Fruit fly (Drosophila melanogaster): ENCODE data around the gene CG13360.

Gene CG13360

dm6 chrX:767928-768327 is 22.0 kb downstream of the CG13360 start:
- TF ChIP-seq Snoo (tag; optimal IDR thresholded peaks at IDR 0.05): peak; percentile 61
- no peak for TF ChIP-seq CG17806 (tag; optimal IDR thresholded peaks at IDR 0.05)
- TF ChIP-seq CG8301 (tag; optimal IDR thresholded peaks at IDR 0.05): no peak
- TF ChIP-seq CG34367 (tag; optimal IDR thresholded peaks at IDR 0.05): peak; percentile 44
- peak; percentile 71 for TF ChIP-seq Pif1B (GFP tag; optimal IDR thresholded peaks at IDR 0.05)
- no peak for TF ChIP-seq CG32121 (GFP tag; IDR thresholded peaks at IDR 0.05)
- TF ChIP-seq CG8159 (tag; optimal IDR thresholded peaks at IDR 0.05): peak; percentile 47
- TF ChIP-seq Pif1A (GFP tag; optimal IDR thresholded peaks at IDR 0.05): peak; percentile 60
- TF ChIP-seq CG10348 (GFP tag; IDR thresholded peaks at IDR 0.05): no peak
- peak; percentile 25 for TF ChIP-seq CG14655 (GFP tag; optimal IDR thresholded peaks at IDR 0.05)
- peak; percentile 67 for TF ChIP-seq CG13204 (GFP tag; optimal IDR thresholded peaks at IDR 0.05)
- no peak; the same call in 2 of the 3 replicates for TF ChIP-seq CG4496 (GFP tag; IDR thresholded peaks at IDR 0.05)
- TF ChIP-seq CG12605 (GFP tag; IDR thresholded peaks at IDR 0.05): 0 out of 2 replicates have a peak, but pooled peaks have one; percentile 7
- no peak for TF ChIP-seq rn (GFP tag; IDR thresholded peaks at IDR 0.05)
- no peak for TF ChIP-seq D1 (tag; optimal IDR thresholded peaks at IDR 0.05)
- TF ChIP-seq EcR (GFP tag; optimal IDR thresholded peaks at IDR 0.05): no peak
- peak; percentile 50 for TF ChIP-seq gl (tag; optimal IDR thresholded peaks at IDR 0.05)
- no peak for TF ChIP-seq fd96Ca (GFP tag; IDR thresholded peaks at IDR 0.05)
- no peak for TF ChIP-seq Ets98B (GFP tag; IDR thresholded peaks at IDR 0.05)
- TF ChIP-seq CG9948 (tag; optimal IDR thresholded peaks at IDR 0.05): no peak
- TF ChIP-seq CG15710 (tag; optimal IDR thresholded peaks at IDR 0.05): peak; percentile 11

dm6 chrX:766094-766493 is 23.8 kb downstream of the CG13360 start:
- TF ChIP-seq CG15710 (tag; optimal IDR thresholded peaks at IDR 0.05): peak; percentile 6
- peak; percentile 6 for TF ChIP-seq CG17806 (tag; optimal IDR thresholded peaks at IDR 0.05)
- TF ChIP-seq fd96Ca (GFP tag; IDR thresholded peaks at IDR 0.05): 0 out of 3 replicates have a peak, but pooled peaks have one; percentile 13
- peak; percentile 66 for TF ChIP-seq CG8159 (tag; optimal IDR thresholded peaks at IDR 0.05)
- TF ChIP-seq CG9948 (tag; optimal IDR thresholded peaks at IDR 0.05): peak; percentile 25
- TF ChIP-seq CG4496 (GFP tag; IDR thresholded peaks at IDR 0.05): no peak; the same call in 2 of the 3 replicates
- no peak for TF ChIP-seq EcR (GFP tag; optimal IDR thresholded peaks at IDR 0.05)
- TF ChIP-seq rn (GFP tag; IDR thresholded peaks at IDR 0.05): no peak
- peak; percentile 45 for TF ChIP-seq CG14655 (GFP tag; optimal IDR thresholded peaks at IDR 0.05)

dm6 chrX:765039-765508 is 24.8 kb downstream of the CG13360 start, which contains the start of gene RpL22:
Gene RpL22, minus strand, starts transcription at chrX:765130.
- peak; percentile 28 for TF ChIP-seq CG8159 (tag; optimal IDR thresholded peaks at IDR 0.05)
- TF ChIP-seq CG34367 (tag; optimal IDR thresholded peaks at IDR 0.05): peak; percentile 73
- peak; percentile 88 for TF ChIP-seq Snoo (tag; optimal IDR thresholded peaks at IDR 0.05)
- peak; percentile 8 for TF ChIP-seq CG9948 (tag; optimal IDR thresholded peaks at IDR 0.05)
- TF ChIP-seq CG4496 (GFP tag; IDR thresholded peaks at IDR 0.05): peak; percentile 86
- TF ChIP-seq CG32121 (GFP tag; IDR thresholded peaks at IDR 0.05): peak; percentile 47; the same call in 1 of the 2 replicates
- TF ChIP-seq D1 (tag; optimal IDR thresholded peaks at IDR 0.05): no peak
- TF ChIP-seq Pif1B (GFP tag; optimal IDR thresholded peaks at IDR 0.05): peak; percentile 39
- TF ChIP-seq fd96Ca (GFP tag; IDR thresholded peaks at IDR 0.05): peak; percentile 61; the same call in 2 of the 3 replicates
- TF ChIP-seq EcR (GFP tag; optimal IDR thresholded peaks at IDR 0.05): no peak
- TF ChIP-seq rn (GFP tag; IDR thresholded peaks at IDR 0.05): peak; percentile 42; the same call in 1 of the 2 replicates
- TF ChIP-seq Ets98B (GFP tag; IDR thresholded peaks at IDR 0.05): peak; percentile 78
- TF ChIP-seq CG8301 (tag; optimal IDR thresholded peaks at IDR 0.05): peak; percentile 25
- TF ChIP-seq CG10348 (GFP tag; IDR thresholded peaks at IDR 0.05): no peak
- TF ChIP-seq CG12605 (GFP tag; IDR thresholded peaks at IDR 0.05): peak; percentile 54
- TF ChIP-seq gl (tag; optimal IDR thresholded peaks at IDR 0.05): no peak
- peak; percentile 48 for TF ChIP-seq CG13204 (GFP tag; optimal IDR thresholded peaks at IDR 0.05)
- TF ChIP-seq Pif1A (GFP tag; optimal IDR thresholded peaks at IDR 0.05): peak; percentile 18
- peak; percentile 55 for TF ChIP-seq CG14655 (GFP tag; optimal IDR thresholded peaks at IDR 0.05)
- peak; percentile 19 for TF ChIP-seq CG17806 (tag; optimal IDR thresholded peaks at IDR 0.05)
- TF ChIP-seq CG15710 (tag; optimal IDR thresholded peaks at IDR 0.05): peak; percentile 31

dm6 chrX:762047-762446 is 27.8 kb downstream of the CG13360 start:
- no peak for TF ChIP-seq CG17806 (tag; optimal IDR thresholded peaks at IDR 0.05)
- no peak for TF ChIP-seq rn (GFP tag; IDR thresholded peaks at IDR 0.05)
- no peak for TF ChIP-seq CG4496 (GFP tag; IDR thresholded peaks at IDR 0.05)
- TF ChIP-seq CG9948 (tag; optimal IDR thresholded peaks at IDR 0.05): no peak
- TF ChIP-seq D1 (tag; optimal IDR thresholded peaks at IDR 0.05): no peak

- TF ChIP-seq CG34367 (tag; optimal IDR thresholded peaks at IDR 0.05): no peak
- no peak for TF ChIP-seq CG8301 (tag; optimal IDR thresholded peaks at IDR 0.05)
- no peak for TF ChIP-seq CG12605 (GFP tag; IDR thresholded peaks at IDR 0.05)
- TF ChIP-seq CG10348 (GFP tag; IDR thresholded peaks at IDR 0.05): no peak
- TF ChIP-seq Pif1A (GFP tag; optimal IDR thresholded peaks at IDR 0.05): peak; percentile 24
- TF ChIP-seq Pif1B (GFP tag; optimal IDR thresholded peaks at IDR 0.05): peak; percentile 1
- TF ChIP-seq gl (tag; optimal IDR thresholded peaks at IDR 0.05): no peak
- no peak for TF ChIP-seq CG9948 (tag; optimal IDR thresholded peaks at IDR 0.05)
- no peak; the same call in 1 of the 2 replicates for TF ChIP-seq CG32121 (GFP tag; IDR thresholded peaks at IDR 0.05)
- TF ChIP-seq CG15710 (tag; optimal IDR thresholded peaks at IDR 0.05): peak; percentile 11
- peak; percentile 9 for TF ChIP-seq CG8159 (tag; optimal IDR thresholded peaks at IDR 0.05)
- 0 out of 2 replicates have a peak, but pooled peaks have one; percentile 13 for TF ChIP-seq Ets98B (GFP tag; IDR thresholded peaks at IDR 0.05)
- no peak for TF ChIP-seq CG13204 (GFP tag; optimal IDR thresholded peaks at IDR 0.05)
- no peak for TF ChIP-seq rn (GFP tag; IDR thresholded peaks at IDR 0.05)
- TF ChIP-seq fd96Ca (GFP tag; IDR thresholded peaks at IDR 0.05): peak; percentile 47; the same call in 1 of the 3 replicates
- no peak for TF ChIP-seq Snoo (tag; optimal IDR thresholded peaks at IDR 0.05)
- TF ChIP-seq D1 (tag; optimal IDR thresholded peaks at IDR 0.05): no peak
- TF ChIP-seq CG4496 (GFP tag; IDR thresholded peaks at IDR 0.05): no peak
- TF ChIP-seq CG17806 (tag; optimal IDR thresholded peaks at IDR 0.05): no peak
- peak; percentile 61 for TF ChIP-seq EcR (GFP tag; optimal IDR thresholded peaks at IDR 0.05)
- no peak for TF ChIP-seq CG14655 (GFP tag; optimal IDR thresholded peaks at IDR 0.05)
Measured at dm6 chrX:758892-759621, 30.8 kb downstream of the CG13360 start, which contains the start of gene CG5273. Gene CG5273, plus strand, starts transcription at chrX:759594.

Measured in whole organism, pupa.